Worm (Caenorhabditis elegans): ENCODE data around the gene sws-1.

DNA sequence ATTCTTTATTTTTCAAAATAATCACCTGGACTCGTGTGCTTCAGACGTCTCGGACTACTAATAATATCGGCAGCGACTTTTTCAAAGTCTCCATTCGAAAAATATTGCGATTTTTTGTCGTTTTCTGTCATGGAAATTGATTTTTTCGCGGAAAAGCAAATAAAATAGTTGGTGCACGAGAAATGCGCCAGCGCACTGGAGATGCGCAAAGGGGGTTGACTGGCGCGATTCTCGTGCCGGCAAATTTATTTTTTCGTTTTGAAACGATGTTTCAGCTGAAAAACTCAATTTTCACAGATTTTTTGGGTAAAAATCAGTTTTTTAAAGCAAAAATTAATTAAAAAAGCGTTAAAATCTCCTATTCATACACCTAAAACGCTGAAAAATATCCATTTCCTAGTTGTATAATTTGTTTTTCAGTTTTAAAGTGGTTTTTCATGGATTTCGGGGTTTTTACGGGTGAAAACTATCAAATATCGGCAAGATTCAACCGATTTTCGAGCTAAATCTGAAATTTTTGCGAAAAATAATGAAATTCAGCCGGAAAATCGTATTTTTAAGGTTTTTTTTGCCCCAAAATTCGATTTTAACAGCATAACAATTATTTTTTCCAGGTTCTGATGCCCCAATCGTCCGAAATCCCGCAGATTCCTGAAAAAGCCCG lies 9.1 kb upstream of the sws-1 start, which contains the start of the genes reps-1 and Y39B6A.37:
- TF ChIP-seq F13C5.2 (tag; optimal IDR thresholded peaks at IDR 0.05) (peak; percentile 34), flt-1 (GFP tag; IDR thresholded peaks at IDR 0.05) (no peak), ama-1 (optimal IDR thresholded peaks at IDR 0.05) (no peak), scrt-1 (GFP tag; IDR thresholded peaks at IDR 0.05) (no peak), hnd-1 (tag; optimal IDR thresholded peaks at IDR 0.05) (no peak), tbx-11 (GFP tag; IDR thresholded peaks at IDR 0.05) (no peak), hmg-4 (GFP tag; optimal IDR thresholded peaks at IDR 0.05) (no peak), B0310.2 (tag; optimal IDR thresholded peaks at IDR 0.05) (no peak)
